Fruit fly (Drosophila melanogaster): ENCODE results near the gene Gasp.

DNA sequence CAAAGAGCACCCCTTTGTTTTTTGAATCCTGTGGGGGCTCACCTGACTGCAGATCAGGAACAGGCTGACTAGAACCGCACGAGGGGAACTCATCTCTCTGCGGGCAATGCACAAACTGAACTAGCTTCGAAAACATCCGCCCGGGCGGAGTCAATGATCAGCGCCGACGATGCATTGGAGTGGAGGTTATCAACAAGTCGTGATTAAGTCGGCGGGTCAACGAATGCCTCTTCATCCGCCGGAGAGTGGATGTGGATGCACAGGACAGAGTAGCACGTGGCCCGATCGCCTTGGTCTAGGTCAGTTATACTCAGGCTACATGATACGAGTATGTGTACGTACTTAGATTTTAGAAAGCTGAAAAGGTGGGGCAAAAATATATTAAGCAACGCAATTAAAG lies 10.2 kb upstream of the Gasp start, which contains the start of gene Obp83ef:
- TF ChIP-seq psq (optimal IDR thresholded peaks at IDR 0.05) (no peak), h (optimal IDR thresholded peaks at IDR 0.05) (no peak), ttk (optimal IDR thresholded peaks at IDR 0.05) (no peak)

All from Kc167 (cell line).